Worm (Caenorhabditis elegans): ENCODE measurements around the gene B0491.6.

Gene B0491.6

ce11 chrII:11347878-11348556, at the start of gene B0491.6, which contains the start of gene pigm-1:
Gene B0491.6 (minus strand): TSS chrII:11348343.
Gene pigm-1 (plus strand): TSS chrII:11348445.
- TF ChIP-seq ztf-29 (GFP tag; IDR thresholded peaks at IDR 0.05) (no peak), cog-1 (tag; optimal IDR thresholded peaks at IDR 0.05) (peak; percentile 72), T22C8.4 (GFP tag; IDR thresholded peaks at IDR 0.05) (no peak)

ce11 chrII:11396217-11396616, 48.1 kb upstream of the B0491.6 start:
- TF ChIP-seq tab-1 (GFP tag; IDR thresholded peaks at IDR 0.05) (0 out of 2 replicates have a peak, but pooled peaks have one; percentile 23), ztf-29 (GFP tag; IDR thresholded peaks at IDR 0.05) (no peak), flt-1 (GFP tag; IDR thresholded peaks at IDR 0.05) (peak; percentile 22; the same call in 1 of the 2 replicates)

ce11 chrII:11393787-11394186, 45.6 kb upstream of the B0491.6 start:
- TF ChIP-seq tab-1 (GFP tag; IDR thresholded peaks at IDR 0.05): no peak
- no peak for TF ChIP-seq flt-1 (GFP tag; IDR thresholded peaks at IDR 0.05)
- TF ChIP-seq ztf-23 (GFP tag; IDR thresholded peaks at IDR 0.05): no peak
- TF ChIP-seq cog-1 (tag; optimal IDR thresholded peaks at IDR 0.05): no peak
- no peak for TF ChIP-seq T22C8.4 (GFP tag; IDR thresholded peaks at IDR 0.05)

ce11 chrII:11392390-11392789, 44.2 kb upstream of the B0491.6 start:
- TF ChIP-seq med-1 (GFP tag; optimal IDR thresholded peaks at IDR 0.05; ENCODE audit: insufficient read depth) (no peak), tab-1 (GFP tag; IDR thresholded peaks at IDR 0.05) (no peak), ztf-29 (GFP tag; IDR thresholded peaks at IDR 0.05) (no peak), T22C8.4 (GFP tag; IDR thresholded peaks at IDR 0.05) (no peak), ref-1 (GFP tag; conservative IDR thresholded peaks at IDR 0.05) (no peak), klf-2 (GFP tag; conservative IDR thresholded peaks at IDR 0.05) (no peak), ztf-23 (GFP tag; IDR thresholded peaks at IDR 0.05) (no peak), cog-1 (tag; optimal IDR thresholded peaks at IDR 0.05) (no peak), flt-1 (GFP tag; IDR thresholded peaks at IDR 0.05) (no peak)

ce11 chrII:11390865-11391264, 42.7 kb upstream of the B0491.6 start, which contains the start of gene shn-1:
Gene shn-1 (minus strand): TSS chrII:11390965.
- no peak for TF ChIP-seq med-1 (GFP tag; optimal IDR thresholded peaks at IDR 0.05; ENCODE audit: insufficient read depth)
- no peak for TF ChIP-seq cog-1 (tag; optimal IDR thresholded peaks at IDR 0.05)
- no peak for TF ChIP-seq T22C8.4 (GFP tag; IDR thresholded peaks at IDR 0.05)
- TF ChIP-seq tab-1 (GFP tag; IDR thresholded peaks at IDR 0.05): no peak
- TF ChIP-seq ztf-29 (GFP tag; IDR thresholded peaks at IDR 0.05): no peak
- no peak for TF ChIP-seq flt-1 (GFP tag; IDR thresholded peaks at IDR 0.05)
- TF ChIP-seq klf-2 (GFP tag; conservative IDR thresholded peaks at IDR 0.05): no peak
- TF ChIP-seq ztf-23 (GFP tag; IDR thresholded peaks at IDR 0.05): no peak
- TF ChIP-seq ref-1 (GFP tag; conservative IDR thresholded peaks at IDR 0.05): no peak

- TF ChIP-seq klf-2 (GFP tag; conservative IDR thresholded peaks at IDR 0.05): no peak
- no peak for TF ChIP-seq ztf-23 (GFP tag; IDR thresholded peaks at IDR 0.05)
- no peak for TF ChIP-seq ref-1 (GFP tag; conservative IDR thresholded peaks at IDR 0.05)
- 0 out of 2 replicates have a peak, but pooled peaks have one; percentile 39 for TF ChIP-seq tab-1 (GFP tag; IDR thresholded peaks at IDR 0.05)
- no peak for TF ChIP-seq T22C8.4 (GFP tag; IDR thresholded peaks at IDR 0.05)
Observed at ce11 chrII:11386950-11387349, 38.8 kb upstream of the B0491.6 start.

ce11 chrII:11384099-11384498, 36.0 kb upstream of the B0491.6 start:
- TF ChIP-seq ztf-23 (GFP tag; IDR thresholded peaks at IDR 0.05) (no peak), klf-2 (GFP tag; conservative IDR thresholded peaks at IDR 0.05) (no peak)

ce11 chrII:11383058-11383457, 34.9 kb upstream of the B0491.6 start, which contains the start of the genes C33B4.5 and C33B4.4:
Gene C33B4.5 (plus strand): TSS chrII:11383327.
Gene C33B4.4 (minus strand): TSS chrII:11383442.
- TF ChIP-seq flt-1 (GFP tag; IDR thresholded peaks at IDR 0.05) (no peak), ztf-29 (GFP tag; IDR thresholded peaks at IDR 0.05) (no peak), med-1 (GFP tag; optimal IDR thresholded peaks at IDR 0.05; ENCODE audit: insufficient read depth) (no peak), T22C8.4 (GFP tag; IDR thresholded peaks at IDR 0.05) (no peak), ztf-23 (GFP tag; IDR thresholded peaks at IDR 0.05) (no peak), klf-2 (GFP tag; conservative IDR thresholded peaks at IDR 0.05) (no peak), ref-1 (GFP tag; conservative IDR thresholded peaks at IDR 0.05) (no peak), cog-1 (tag; optimal IDR thresholded peaks at IDR 0.05) (no peak), tab-1 (GFP tag; IDR thresholded peaks at IDR 0.05) (no peak)

ce11 chrII:11377700-11378099, 29.6 kb upstream of the B0491.6 start:
- TF ChIP-seq klf-2 (GFP tag; conservative IDR thresholded peaks at IDR 0.05) (no peak), ref-1 (GFP tag; conservative IDR thresholded peaks at IDR 0.05) (no peak), ztf-29 (GFP tag; IDR thresholded peaks at IDR 0.05) (no peak), cog-1 (tag; optimal IDR thresholded peaks at IDR 0.05) (no peak)

ce11 chrII:11376598-11377108, 28.5 kb upstream of the B0491.6 start:
- no peak for TF ChIP-seq med-1 (GFP tag; optimal IDR thresholded peaks at IDR 0.05; ENCODE audit: insufficient read depth)
- no peak for TF ChIP-seq ztf-29 (GFP tag; IDR thresholded peaks at IDR 0.05)
- no peak for TF ChIP-seq ref-1 (GFP tag; conservative IDR thresholded peaks at IDR 0.05)
- TF ChIP-seq ztf-23 (GFP tag; IDR thresholded peaks at IDR 0.05): no peak
- TF ChIP-seq T22C8.4 (GFP tag; IDR thresholded peaks at IDR 0.05): no peak

ce11 chrII:11376026-11376425, 27.9 kb upstream of the B0491.6 start:
- TF ChIP-seq cog-1 (tag; optimal IDR thresholded peaks at IDR 0.05) (no peak), flt-1 (GFP tag; IDR thresholded peaks at IDR 0.05) (no peak), T22C8.4 (GFP tag; IDR thresholded peaks at IDR 0.05) (no peak), tab-1 (GFP tag; IDR thresholded peaks at IDR 0.05) (no peak), ztf-23 (GFP tag; IDR thresholded peaks at IDR 0.05) (no peak), med-1 (GFP tag; optimal IDR thresholded peaks at IDR 0.05; ENCODE audit: insufficient read depth) (no peak), ztf-29 (GFP tag; IDR thresholded peaks at IDR 0.05) (no peak), ref-1 (GFP tag; conservative IDR thresholded peaks at IDR 0.05) (no peak), klf-2 (GFP tag; conservative IDR thresholded peaks at IDR 0.05) (no peak)

All from whole organism, midembryonic.